Fruit fly (Drosophila melanogaster): ENCODE measurements around the gene CG31459.

Gene CG31459

dm6 chr3R:19888156-19888784, 47.6 kb downstream of the CG31459 start, which contains the start of gene ninaE:
Gene ninaE (minus strand): TSS chr3R:19888206.
- TF ChIP-seq CrebA (GFP tag; optimal IDR thresholded peaks at IDR 0.05; ENCODE audit: borderline replicate concordance) (no peak), foxo (GFP tag; optimal IDR thresholded peaks at IDR 0.05) (no peak), Mio (GFP tag; optimal IDR thresholded peaks at IDR 0.05) (no peak), br (GFP tag; optimal IDR thresholded peaks at IDR 0.05) (no peak), jim (GFP tag; optimal IDR thresholded peaks at IDR 0.05) (no peak), usp (GFP tag; optimal IDR thresholded peaks at IDR 0.05) (no peak), Jra (GFP tag; optimal IDR thresholded peaks at IDR 0.05) (no peak), Myc (optimal IDR thresholded peaks at IDR 0.05) (no peak), brk (GFP tag; optimal IDR thresholded peaks at IDR 0.05) (no peak), CG9705 (GFP tag; optimal IDR thresholded peaks at IDR 0.05) (no peak), Hnf4 (GFP tag; optimal IDR thresholded peaks at IDR 0.05) (no peak), dl (GFP tag; optimal IDR thresholded peaks at IDR 0.05; ENCODE audit: insufficient read depth in 1 of 2, partially characterized antibody in 2 of 2) (no peak), Vsx2 (GFP tag; optimal IDR thresholded peaks at IDR 0.05; ENCODE audit: partially characterized antibody) (no peak), woc (GFP tag; optimal IDR thresholded peaks at IDR 0.05) (no peak), OdsH (GFP tag; optimal IDR thresholded peaks at IDR 0.05) (no peak), fru (GFP tag; optimal IDR thresholded peaks at IDR 0.05) (no peak), psq (GFP tag; optimal IDR thresholded peaks at IDR 0.05) (no peak), h (GFP tag; optimal IDR thresholded peaks at IDR 0.05) (no peak)

- no peak for TF ChIP-seq foxo (GFP tag; optimal IDR thresholded peaks at IDR 0.05)
- no peak for TF ChIP-seq usp (GFP tag; optimal IDR thresholded peaks at IDR 0.05)
- TF ChIP-seq h (GFP tag; optimal IDR thresholded peaks at IDR 0.05), result no peak
- TF ChIP-seq woc (GFP tag; optimal IDR thresholded peaks at IDR 0.05), result no peak
- TF ChIP-seq Myc (optimal IDR thresholded peaks at IDR 0.05), result no peak
- peak; percentile 13 for TF ChIP-seq fru (GFP tag; optimal IDR thresholded peaks at IDR 0.05)
- no peak for TF ChIP-seq Abd-B (GFP tag; optimal IDR thresholded peaks at IDR 0.05)
- no peak for TF ChIP-seq Hr83 (GFP tag; optimal IDR thresholded peaks at IDR 0.05; ENCODE audit: poor library complexity, severe bottlenecking)
- no peak for TF ChIP-seq Rel (GFP tag; optimal IDR thresholded peaks at IDR 0.05)
- TF ChIP-seq Rel (tag; optimal IDR thresholded peaks at IDR 0.05), result no peak
- TF ChIP-seq OdsH (GFP tag; optimal IDR thresholded peaks at IDR 0.05), result no peak
- TF ChIP-seq Dif (GFP tag; optimal IDR thresholded peaks at IDR 0.05; ENCODE audit: partially characterized antibody), result peak; percentile 78
- TF ChIP-seq dl (GFP tag; optimal IDR thresholded peaks at IDR 0.05; ENCODE audit: insufficient read depth in 1 of 2, partially characterized antibody in 2 of 2), result peak; percentile 56 to 70
Observed at dm6 chr3R:19889603-19890187, 49.0 kb downstream of the CG31459 start.

dm6 chr3R:19890340-19890998, 49.8 kb downstream of the CG31459 start, which contains the start of gene CG4733:
Gene CG4733 (plus strand): TSS chr3R:19890689.
- TF ChIP-seq Vsx2 (GFP tag; optimal IDR thresholded peaks at IDR 0.05; ENCODE audit: partially characterized antibody), result no peak
- peak in 1 of 2 experiments; percentile 50 for TF ChIP-seq dl (GFP tag; optimal IDR thresholded peaks at IDR 0.05; ENCODE audit: insufficient read depth in 1 of 2, partially characterized antibody in 2 of 2)
- TF ChIP-seq Dif (GFP tag; optimal IDR thresholded peaks at IDR 0.05; ENCODE audit: partially characterized antibody), result peak; percentile 32
- TF ChIP-seq fru (GFP tag; optimal IDR thresholded peaks at IDR 0.05), result peak; percentile 56
- peak; percentile 32 for TF ChIP-seq woc (GFP tag; optimal IDR thresholded peaks at IDR 0.05)
- peak; percentile 98 for TF ChIP-seq Myc (optimal IDR thresholded peaks at IDR 0.05)
- no peak for TF ChIP-seq HLH106 (tag; optimal IDR thresholded peaks at IDR 0.05)

dm6 chr3R:19891363-19891762, 50.7 kb downstream of the CG31459 start:
- no peak for TF ChIP-seq br (GFP tag; optimal IDR thresholded peaks at IDR 0.05)
- no peak for TF ChIP-seq HLH106 (tag; optimal IDR thresholded peaks at IDR 0.05)
- TF ChIP-seq CG32264 (GFP tag; optimal IDR thresholded peaks at IDR 0.05), result no peak
- no peak for TF ChIP-seq Dif (GFP tag; optimal IDR thresholded peaks at IDR 0.05; ENCODE audit: partially characterized antibody)
- TF ChIP-seq Myc (optimal IDR thresholded peaks at IDR 0.05), result no peak
